Worm (Caenorhabditis elegans): ENCODE data around the gene ksr-1.

DNA sequence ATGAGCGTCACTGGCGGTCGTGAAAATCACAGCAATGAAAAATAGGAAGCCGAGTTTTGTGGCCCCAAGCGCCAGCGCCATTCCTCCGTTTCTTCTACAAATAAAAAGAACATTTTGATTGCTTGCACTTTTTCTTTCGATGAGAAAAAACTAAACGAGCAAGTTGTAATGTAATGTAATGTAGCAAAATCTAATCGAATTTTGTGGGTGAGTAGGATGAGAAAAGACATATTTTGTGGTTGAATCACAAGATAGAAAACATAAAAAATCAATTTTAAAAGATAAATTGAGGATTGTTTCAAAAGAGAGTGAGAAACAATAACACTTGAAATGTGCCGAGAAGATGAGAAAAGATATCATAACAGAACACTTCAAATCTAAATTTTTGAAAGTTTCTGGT lies 32.6 kb downstream of the ksr-1 start, which contains the start of gene R09F10.5:
- TF ChIP-seq tbx-37 (GFP tag; conservative IDR thresholded peaks at IDR 0.05): no peak
- TF ChIP-seq B0310.2 (tag; optimal IDR thresholded peaks at IDR 0.05): no peak
- no peak for TF ChIP-seq tbx-11 (GFP tag; IDR thresholded peaks at IDR 0.05)
- no peak for TF ChIP-seq hmbx-1 (tag; optimal IDR thresholded peaks at IDR 0.05)
- TF ChIP-seq aly-1 (tag; optimal IDR thresholded peaks at IDR 0.05): no peak
- no peak for TF ChIP-seq flt-1 (GFP tag; IDR thresholded peaks at IDR 0.05)
- no peak for TF ChIP-seq hmg-4 (GFP tag; optimal IDR thresholded peaks at IDR 0.05)
- no peak for TF ChIP-seq ama-1 (optimal IDR thresholded peaks at IDR 0.05)
- TF ChIP-seq F13C5.2 (tag; optimal IDR thresholded peaks at IDR 0.05): no peak
- TF ChIP-seq ceh-36 (tag; optimal IDR thresholded peaks at IDR 0.05): no peak
- TF ChIP-seq ets-7 (tag; optimal IDR thresholded peaks at IDR 0.05): no peak

All from whole organism, early embryonic.